Worm (Caenorhabditis elegans): Measurements from ENCODE around the gene E04D5.4.

The E04D5.4 gene

DNA sequence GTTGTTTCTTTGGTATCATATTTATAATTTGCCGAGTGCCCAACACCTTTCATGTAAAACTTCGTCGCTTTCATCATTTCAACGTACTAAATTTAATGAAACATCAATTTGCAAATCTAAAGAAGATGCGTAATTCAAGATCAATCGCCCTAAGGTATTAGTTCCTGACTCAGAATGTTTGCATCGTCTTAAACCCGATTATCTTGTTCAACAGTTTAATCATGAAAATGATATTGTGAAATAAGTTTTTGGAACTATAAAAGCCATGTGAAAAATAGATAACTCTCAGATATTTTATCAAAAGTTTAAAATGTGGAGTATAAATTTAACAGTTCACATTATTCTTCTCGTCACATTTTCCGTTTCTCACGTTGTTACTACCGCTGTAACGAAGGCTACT is at the start of gene E04D5.4:
Gene E04D5.4, plus strand, starts transcription at position 301 of the 400 bp plus-strand sequence.
- TF ChIP-seq sea-1 (GFP tag; conservative IDR thresholded peaks at IDR 0.05): no peak
- no peak for TF ChIP-seq F13C5.2 (tag; optimal IDR thresholded peaks at IDR 0.05)
- no peak for TF ChIP-seq hnd-1 (tag; optimal IDR thresholded peaks at IDR 0.05)
- no peak for TF ChIP-seq ama-1 (optimal IDR thresholded peaks at IDR 0.05)

- no peak for TF ChIP-seq tra-4 (tag; optimal IDR thresholded peaks at IDR 0.05)
- no peak for TF ChIP-seq tbx-11 (GFP tag; IDR thresholded peaks at IDR 0.05)
- TF ChIP-seq hmbx-1 (tag; optimal IDR thresholded peaks at IDR 0.05): no peak
- TF ChIP-seq F13C5.2 (tag; optimal IDR thresholded peaks at IDR 0.05): no peak
- TF ChIP-seq ceh-13 (GFP tag; optimal IDR thresholded peaks at IDR 0.05): no peak
- TF ChIP-seq hnd-1 (tag; optimal IDR thresholded peaks at IDR 0.05): no peak
- no peak for TF ChIP-seq tbx-37 (GFP tag; conservative IDR thresholded peaks at IDR 0.05)
- no peak for TF ChIP-seq B0310.2 (tag; optimal IDR thresholded peaks at IDR 0.05)
- TF ChIP-seq sea-1 (GFP tag; conservative IDR thresholded peaks at IDR 0.05): no peak
Observed at ce11 chrII:10390854-10391253, 49.2 kb upstream of the E04D5.4 start, which contains the start of the genes T09F3.2 and T09F3.7. T09F3.2 (plus strand) TSS chrII:10391154. T09F3.7 (plus strand) TSS chrII:10391168.

- no peak for TF ChIP-seq ets-7 (tag; optimal IDR thresholded peaks at IDR 0.05)
- TF ChIP-seq flt-1 (GFP tag; IDR thresholded peaks at IDR 0.05): no peak
- TF ChIP-seq ama-1 (optimal IDR thresholded peaks at IDR 0.05): no peak
- TF ChIP-seq ceh-36 (tag; optimal IDR thresholded peaks at IDR 0.05): no peak
- TF ChIP-seq hmg-4 (GFP tag; optimal IDR thresholded peaks at IDR 0.05): no peak
- no peak for TF ChIP-seq sea-1 (GFP tag; conservative IDR thresholded peaks at IDR 0.05)
- TF ChIP-seq tbx-37 (GFP tag; conservative IDR thresholded peaks at IDR 0.05): no peak
- no peak for TF ChIP-seq B0310.2 (tag; optimal IDR thresholded peaks at IDR 0.05)
- TF ChIP-seq tra-4 (tag; optimal IDR thresholded peaks at IDR 0.05): no peak
Observed at ce11 chrII:10393282-10394179, 46.5 kb upstream of the E04D5.4 start, which contains the start of gene gpd-1. gpd-1 (plus strand) TSS chrII:10394129.

ce11 chrII:10395303-10395757 is 44.7 kb upstream of the E04D5.4 start, which contains the start of gene T09F3.4:
T09F3.4 (plus strand) TSS chrII:10395707.
- peak; percentile 37; the same call in 1 of the 2 replicates for TF ChIP-seq tbx-37 (GFP tag; conservative IDR thresholded peaks at IDR 0.05)
- no peak for TF ChIP-seq ceh-13 (GFP tag; optimal IDR thresholded peaks at IDR 0.05)

DNA sequence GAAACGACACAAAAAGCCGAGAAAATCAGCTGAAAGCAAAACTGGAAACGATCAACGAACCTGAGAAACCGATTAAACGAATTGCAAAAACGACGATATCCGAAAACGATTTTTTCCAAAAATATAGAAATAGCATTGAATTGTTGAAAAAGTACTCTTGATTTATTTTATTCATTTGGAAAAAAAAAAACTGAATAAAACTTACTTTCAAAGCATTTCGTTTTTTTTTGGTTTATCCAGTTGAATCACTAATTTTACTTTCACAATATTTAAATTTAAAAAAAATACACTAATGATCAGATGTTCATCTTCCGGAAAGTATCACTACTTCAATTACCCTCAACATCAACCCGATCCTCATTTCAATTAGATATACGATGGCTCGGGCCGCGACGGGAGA is 43.5 kb upstream of the E04D5.4 start, which contains the start of gene T09F3.5:
Gene T09F3.5, plus strand, starts transcription at position 301 of the 400 bp plus-strand sequence.
- no peak for TF ChIP-seq pes-1 (GFP tag; IDR thresholded peaks at IDR 0.05)
- TF ChIP-seq B0310.2 (tag; optimal IDR thresholded peaks at IDR 0.05): no peak
- TF ChIP-seq ama-1 (optimal IDR thresholded peaks at IDR 0.05): no peak
- no peak for TF ChIP-seq scrt-1 (GFP tag; IDR thresholded peaks at IDR 0.05)
- no peak for TF ChIP-seq aly-1 (tag; optimal IDR thresholded peaks at IDR 0.05)

ce11 chrII:10402991-10403390 is 37.1 kb upstream of the E04D5.4 start:
- TF ChIP-seq sea-1 (GFP tag; conservative IDR thresholded peaks at IDR 0.05): no peak

DNA sequence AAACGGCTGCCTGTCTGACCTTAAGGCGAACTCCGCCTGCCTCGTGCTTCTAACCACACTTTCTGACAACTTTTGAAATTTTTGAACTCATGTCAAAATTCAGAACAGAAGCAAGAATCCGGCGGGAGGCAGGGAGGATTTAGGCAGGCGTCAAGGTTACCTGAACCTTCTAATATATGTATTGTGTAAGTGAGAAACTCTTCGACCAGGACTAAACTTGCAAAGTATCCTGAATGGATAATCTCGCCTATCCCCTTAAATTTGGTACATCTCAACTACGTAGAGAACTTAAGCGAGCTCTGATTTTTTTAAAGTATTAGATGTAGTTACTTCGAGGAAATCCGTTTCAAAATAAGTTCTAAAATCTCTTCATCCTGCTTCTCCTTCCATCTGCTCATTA is 29.1 kb upstream of the E04D5.4 start, which contains the start of gene E04D5.5:
Gene E04D5.5, plus strand, starts transcription at position 301 of the 400 bp plus-strand sequence.
- TF ChIP-seq hmbx-1 (tag; optimal IDR thresholded peaks at IDR 0.05) (no peak), ets-7 (tag; optimal IDR thresholded peaks at IDR 0.05) (no peak), sea-1 (GFP tag; conservative IDR thresholded peaks at IDR 0.05) (no peak), ceh-36 (tag; optimal IDR thresholded peaks at IDR 0.05) (no peak), tbx-11 (GFP tag; IDR thresholded peaks at IDR 0.05) (no peak)

- no peak for TF ChIP-seq ceh-36 (tag; optimal IDR thresholded peaks at IDR 0.05)
- no peak for TF ChIP-seq B0310.2 (tag; optimal IDR thresholded peaks at IDR 0.05)
Observed at ce11 chrII:10416332-10416863, 23.7 kb upstream of the E04D5.4 start, which contains the start of gene eif-2A. eif-2A (plus strand) TSS chrII:10416800.

- TF ChIP-seq scrt-1 (GFP tag; IDR thresholded peaks at IDR 0.05): no peak
- TF ChIP-seq hnd-1 (tag; optimal IDR thresholded peaks at IDR 0.05): no peak
- no peak for TF ChIP-seq flt-1 (GFP tag; IDR thresholded peaks at IDR 0.05)
- no peak for TF ChIP-seq aly-1 (tag; optimal IDR thresholded peaks at IDR 0.05)
- TF ChIP-seq tbx-37 (GFP tag; conservative IDR thresholded peaks at IDR 0.05): no peak
- no peak for TF ChIP-seq ama-1 (optimal IDR thresholded peaks at IDR 0.05)
- TF ChIP-seq tbx-11 (GFP tag; IDR thresholded peaks at IDR 0.05): no peak
- TF ChIP-seq B0310.2 (tag; optimal IDR thresholded peaks at IDR 0.05): no peak
- no peak for TF ChIP-seq F13C5.2 (tag; optimal IDR thresholded peaks at IDR 0.05)
- TF ChIP-seq ceh-13 (GFP tag; optimal IDR thresholded peaks at IDR 0.05): no peak
- TF ChIP-seq ets-7 (tag; optimal IDR thresholded peaks at IDR 0.05): no peak
- TF ChIP-seq ceh-36 (tag; optimal IDR thresholded peaks at IDR 0.05): no peak
- no peak for TF ChIP-seq hmg-4 (GFP tag; optimal IDR thresholded peaks at IDR 0.05)
- TF ChIP-seq pes-1 (GFP tag; IDR thresholded peaks at IDR 0.05): no peak
- TF ChIP-seq sea-1 (GFP tag; conservative IDR thresholded peaks at IDR 0.05): no peak
- no peak for TF ChIP-seq hmbx-1 (tag; optimal IDR thresholded peaks at IDR 0.05)
- TF ChIP-seq tra-4 (tag; optimal IDR thresholded peaks at IDR 0.05): no peak
Observed at ce11 chrII:10421941-10422340, 18.1 kb upstream of the E04D5.4 start, which contains the start of gene frpr-21. frpr-21 (minus strand) TSS chrII:10422041.
